Fruit fly (Drosophila melanogaster): ENCODE data around the gene sloth1.

dm6 chrX:7037061-7037460 lies 25.9 kb downstream of the sloth1 start:
- TF ChIP-seq CG8478 (optimal IDR thresholded peaks at IDR 0.05) (no peak), CTCF (optimal IDR thresholded peaks at IDR 0.05) (no peak)

All from S2 (cell line).